Worm (Caenorhabditis elegans): Measurements from ENCODE around the gene vha-12.

Gene vha-12

ce11 chrX:4148449-4149031 lies 42.4 kb upstream of the vha-12 start:
- TF ChIP-seq lsy-2 (tag; optimal IDR thresholded peaks at IDR 0.05) = no peak
- TF ChIP-seq ceh-16 (tag; optimal IDR thresholded peaks at IDR 0.05) = no peak

- TF ChIP-seq dmd-4 (tag; optimal IDR thresholded peaks at IDR 0.05) (no peak), Y55F3AM.14 (GFP tag; optimal IDR thresholded peaks at IDR 0.05) (peak; percentile 13)
These were observed 39.7 kb upstream of the vha-12 start for ce11 chrX:4151206-4151605.

- TF ChIP-seq lin-11 (tag; optimal IDR thresholded peaks at IDR 0.05) = no peak
- TF ChIP-seq C34F6.9 (tag; optimal IDR thresholded peaks at IDR 0.05) = no peak
- no peak for TF ChIP-seq ztf-11 (tag; optimal IDR thresholded peaks at IDR 0.05)
- no peak for TF ChIP-seq sma-9 (GFP tag; optimal IDR thresholded peaks at IDR 0.05)
- no peak for TF ChIP-seq sma-9 (tag; optimal IDR thresholded peaks at IDR 0.05)
- no peak for TF ChIP-seq elt-1 (tag; optimal IDR thresholded peaks at IDR 0.05)
- no peak for TF ChIP-seq zag-1 (tag; optimal IDR thresholded peaks at IDR 0.05)
- TF ChIP-seq unc-39 (tag; optimal IDR thresholded peaks at IDR 0.05) = no peak
- no peak for TF ChIP-seq ZK546.5 (tag; optimal IDR thresholded peaks at IDR 0.05)
- no peak for TF ChIP-seq nhr-77 (tag; optimal IDR thresholded peaks at IDR 0.05)
- no peak for TF ChIP-seq nhr-21 (tag; optimal IDR thresholded peaks at IDR 0.05)
These were observed 37.6 kb upstream of the vha-12 start, which contains the start of gene nck-1 for ce11 chrX:4153343-4153742. TSS of gene nck-1 (minus strand) at chrX:4153443.

ce11 chrX:4154784-4155183 lies 36.1 kb upstream of the vha-12 start:
- TF ChIP-seq elt-1 (tag; optimal IDR thresholded peaks at IDR 0.05) (no peak), crh-2 (tag; optimal IDR thresholded peaks at IDR 0.05) (no peak), elt-3 (tag; optimal IDR thresholded peaks at IDR 0.05) (no peak), lin-39 (tag; optimal IDR thresholded peaks at IDR 0.05) (no peak), nhr-21 (tag; optimal IDR thresholded peaks at IDR 0.05) (no peak), gmeb-1 (tag; optimal IDR thresholded peaks at IDR 0.05) (no peak), C34F6.9 (tag; optimal IDR thresholded peaks at IDR 0.05) (peak; percentile 5), lin-11 (tag; optimal IDR thresholded peaks at IDR 0.05) (no peak), ztf-11 (tag; optimal IDR thresholded peaks at IDR 0.05) (no peak), ceh-82 (tag; optimal IDR thresholded peaks at IDR 0.05) (no peak), ama-1 (optimal IDR thresholded peaks at IDR 0.05) (no peak), ceh-16 (tag; optimal IDR thresholded peaks at IDR 0.05) (no peak), alr-1 (tag; optimal IDR thresholded peaks at IDR 0.05) (no peak), snpc-4 (tag; optimal IDR thresholded peaks at IDR 0.05) (no peak), aly-2 (tag; optimal IDR thresholded peaks at IDR 0.05) (no peak), lsy-2 (tag; optimal IDR thresholded peaks at IDR 0.05) (no peak), peb-1 (tag; optimal IDR thresholded peaks at IDR 0.05) (no peak), mab-5 (tag; optimal IDR thresholded peaks at IDR 0.05) (peak; percentile 51), sma-9 (GFP tag; optimal IDR thresholded peaks at IDR 0.05) (no peak), sma-9 (tag; optimal IDR thresholded peaks at IDR 0.05) (no peak), R02D3.7 (tag; optimal IDR thresholded peaks at IDR 0.05) (no peak), nhr-6 (tag; optimal IDR thresholded peaks at IDR 0.05) (no peak), unc-62 (GFP tag; optimal IDR thresholded peaks at IDR 0.05) (no peak), unc-39 (tag; optimal IDR thresholded peaks at IDR 0.05) (no peak), egl-27 (tag; optimal IDR thresholded peaks at IDR 0.05) (no peak), lin-13 (GFP tag; optimal IDR thresholded peaks at IDR 0.05) (no peak), dmd-4 (tag; optimal IDR thresholded peaks at IDR 0.05) (no peak), skn-1 (tag; optimal IDR thresholded peaks at IDR 0.05) (no peak), mdl-1 (tag; optimal IDR thresholded peaks at IDR 0.05) (peak in 1 of 2 experiments; percentile 12), ztf-1 (GFP tag; conservative IDR thresholded peaks at IDR 0.05) (no peak), nhr-10 (tag; optimal IDR thresholded peaks at IDR 0.05) (no peak), F13H6.1 (tag; optimal IDR thresholded peaks at IDR 0.05) (peak; percentile 12), zag-1 (tag; optimal IDR thresholded peaks at IDR 0.05) (peak; percentile 50), sma-3 (GFP tag; optimal IDR thresholded peaks at IDR 0.05) (no peak), blmp-1 (tag; optimal IDR thresholded peaks at IDR 0.05; ENCODE audit: insufficient read depth) (no peak), nhr-77 (tag; optimal IDR thresholded peaks at IDR 0.05) (no peak), nhr-25 (tag; optimal IDR thresholded peaks at IDR 0.05) (no peak), unc-55 (GFP tag; optimal IDR thresholded peaks at IDR 0.05) (no peak), nhr-23 (tag; optimal IDR thresholded peaks at IDR 0.05) (no peak), sem-4 (tag; optimal IDR thresholded peaks at IDR 0.05) (no peak), nhr-129 (tag; optimal IDR thresholded peaks at IDR 0.05) (peak; percentile 21)

Measured in whole organism, L2 larva.